Worm (Caenorhabditis elegans) whole organism, L4/young adult: Measurements from ENCODE around the gene trpa-1.

Experiments used
- W03F9.2 ChIP-seq: fragments of 150-350 bp; optimal IDR thresholded peaks from 2 replicates; lab custom pipeline; 2014; ENCODE audit warnings: missing biosample characterization, missing genetic modification characterization
- him-1 ChIP-seq: sonication (generic microtip); optimal IDR thresholded peaks from 2 replicates; lab custom pipeline; 2016; ENCODE audit warnings: missing genotype, missing genetic modification reagents, missing genetic modification characterization, missing compliant biosample characterization

- no peak for TF ChIP-seq W03F9.2 (tag; lab: Kevin White, UChicago)
- TF ChIP-seq him-1 (tag; lab: Kevin White, UChicago) = no peak
These were observed 21.0 kb downstream of the trpa-1 start, which contains the start of gene let-653 for ce11 chrIV:11885313-11885712.
